Worm (Caenorhabditis elegans): ENCODE measurements around the gene C46F11.5.

Gene C46F11.5

DNA sequence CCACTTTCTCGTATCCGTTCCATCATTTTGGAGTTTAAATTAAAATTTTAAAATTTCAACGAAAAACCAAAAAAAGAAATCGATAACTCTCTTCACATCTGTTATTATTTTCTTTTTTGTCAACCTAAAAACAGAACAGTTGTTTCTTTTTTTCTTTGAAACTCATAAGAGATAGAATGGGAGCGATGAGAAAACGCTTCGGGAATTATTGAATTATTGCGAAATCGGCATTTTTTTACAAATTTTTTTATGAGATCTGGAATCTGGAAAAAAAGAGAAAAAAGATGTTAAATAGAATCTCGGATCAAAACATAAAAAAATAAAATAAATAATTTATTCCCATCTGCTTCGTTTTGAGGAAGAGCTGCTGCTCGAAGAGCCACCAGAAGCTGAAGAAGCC lies at the start of gene C46F11.5:
TSS of gene C46F11.5 (minus strand) at position 128 of the 400 bp plus-strand sequence.
- TF ChIP-seq unc-62 (GFP tag; optimal IDR thresholded peaks at IDR 0.05), result no peak

- no peak for TF ChIP-seq unc-62 (GFP tag; optimal IDR thresholded peaks at IDR 0.05)
Observed at ce11 chrIII:3706586-3706985, 49.2 kb upstream of the C46F11.5 start, which contains the start of gene dph-1. TSS of gene dph-1 (plus strand) at chrIII:3706886.

- TF ChIP-seq unc-62 (GFP tag; optimal IDR thresholded peaks at IDR 0.05), result no peak
Observed at ce11 chrIII:3704967-3705366, 47.6 kb upstream of the C46F11.5 start, which contains the start of gene wdr-5.1. TSS of gene wdr-5.1 (plus strand) at chrIII:3705285.

ce11 chrIII:3703397-3703796 lies 46.0 kb upstream of the C46F11.5 start, which contains the start of gene C14B1.3:
TSS of gene C14B1.3 (plus strand) at chrIII:3703564.
- TF ChIP-seq unc-62 (GFP tag; optimal IDR thresholded peaks at IDR 0.05), result no peak

DNA sequence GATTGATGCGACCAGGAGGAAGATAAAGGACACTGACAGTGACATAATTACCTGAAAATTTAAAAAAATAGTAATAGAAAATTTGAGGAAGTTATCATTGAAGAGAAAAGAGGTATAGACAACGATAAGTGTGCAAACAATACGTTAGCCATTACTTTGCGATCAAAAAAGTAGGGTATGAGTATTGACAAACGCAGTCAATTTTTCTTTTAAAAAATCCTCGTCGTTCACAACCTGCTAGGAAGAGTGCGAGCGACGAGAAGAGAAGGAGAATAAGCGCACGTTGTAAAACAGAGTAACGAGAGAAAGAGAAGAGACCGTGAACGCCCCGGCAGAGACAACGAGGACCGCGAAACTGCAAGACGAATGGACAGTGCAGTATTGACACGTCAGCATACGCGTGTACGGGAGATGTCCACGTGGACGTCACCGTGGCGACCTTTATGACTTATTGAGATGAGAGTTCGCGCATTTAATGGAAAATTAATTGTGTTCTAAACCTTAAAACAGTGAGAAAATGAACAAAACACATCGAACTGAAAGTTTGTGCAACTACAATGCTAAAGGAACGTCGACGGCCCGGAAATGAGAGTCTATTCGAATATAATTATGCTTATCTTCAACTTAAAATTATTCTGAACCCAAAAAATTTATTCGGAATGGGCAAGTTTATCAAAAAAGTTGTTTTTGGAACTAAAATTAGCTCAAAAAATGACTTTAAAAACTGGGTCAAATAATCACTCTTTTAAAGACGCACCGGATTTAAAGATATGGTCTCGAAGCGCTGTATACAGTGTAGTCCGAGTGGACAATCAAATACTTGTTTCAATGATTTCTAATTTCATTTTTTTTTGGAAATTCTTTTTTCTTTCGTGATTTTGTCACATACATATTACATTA lies 44.3 kb upstream of the C46F11.5 start, which contains the start of the genes pdi-1 and C14B1.2:
TSS of gene pdi-1 (minus strand) at position 51 of the 900 bp plus-strand sequence.
TSS of gene C14B1.2 (plus strand) at position 850 of the 900 bp plus-strand sequence.
- no peak for TF ChIP-seq unc-62 (GFP tag; optimal IDR thresholded peaks at IDR 0.05)

- no peak for TF ChIP-seq unc-62 (GFP tag; optimal IDR thresholded peaks at IDR 0.05)
Observed at ce11 chrIII:3699275-3699674, 41.9 kb upstream of the C46F11.5 start, which contains the start of gene cyn-9. TSS of gene cyn-9 (minus strand) at chrIII:3699640.

DNA sequence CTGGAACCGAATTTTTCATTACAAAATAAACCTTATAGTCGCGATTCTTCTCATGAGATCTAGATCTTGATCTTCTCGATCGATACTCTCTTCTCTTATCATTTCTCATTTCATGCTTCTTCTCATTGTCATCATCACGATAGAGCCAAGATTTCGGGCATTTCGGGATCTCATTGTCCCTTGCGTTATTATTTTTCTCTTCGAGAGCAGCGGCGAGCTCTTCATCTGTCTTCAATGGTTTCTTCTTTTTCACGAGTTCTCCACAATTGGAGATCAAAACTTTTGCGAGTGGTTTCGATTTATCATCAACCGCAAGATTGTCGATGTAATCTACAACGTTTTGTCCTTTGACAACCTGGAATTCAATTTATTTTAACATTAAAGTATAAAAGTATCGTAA lies 41.0 kb upstream of the C46F11.5 start:
- TF ChIP-seq unc-62 (GFP tag; optimal IDR thresholded peaks at IDR 0.05), result no peak

ce11 chrIII:3694572-3694971 lies 37.2 kb upstream of the C46F11.5 start, which contains the start of gene npr-15:
TSS of gene npr-15 (minus strand) at chrIII:3694672.
- no peak for TF ChIP-seq unc-62 (GFP tag; optimal IDR thresholded peaks at IDR 0.05)

DNA sequence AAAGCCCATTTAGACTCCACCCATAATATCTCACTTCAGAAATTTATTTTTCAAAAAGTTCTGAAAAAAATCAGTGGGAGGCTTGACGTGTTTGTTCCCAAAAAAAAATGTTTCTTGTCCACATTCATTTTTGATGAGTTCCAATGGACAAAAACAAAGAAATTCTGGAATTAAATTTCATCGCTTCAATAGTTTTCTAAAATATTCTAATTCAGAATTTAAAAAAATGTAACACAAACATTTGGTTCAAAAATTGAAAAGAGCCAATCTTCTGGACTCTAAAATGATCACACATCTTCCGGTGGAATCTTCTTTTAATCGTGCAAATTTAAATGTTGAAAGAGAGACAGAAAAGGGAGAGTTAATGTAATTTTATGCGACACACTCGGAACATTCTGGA lies 35.1 kb upstream of the C46F11.5 start:
- TF ChIP-seq unc-62 (GFP tag; optimal IDR thresholded peaks at IDR 0.05), result no peak

ce11 chrIII:3682869-3683403 lies 25.5 kb upstream of the C46F11.5 start:
- TF ChIP-seq unc-62 (GFP tag; optimal IDR thresholded peaks at IDR 0.05), result no peak

- no peak for TF ChIP-seq unc-62 (GFP tag; optimal IDR thresholded peaks at IDR 0.05)
Observed at ce11 chrIII:3681351-3681938, 24.0 kb upstream of the C46F11.5 start.

ce11 chrIII:3679083-3679482 lies 21.7 kb upstream of the C46F11.5 start:
- no peak for TF ChIP-seq unc-62 (GFP tag; optimal IDR thresholded peaks at IDR 0.05)

- TF ChIP-seq unc-62 (GFP tag; optimal IDR thresholded peaks at IDR 0.05), result no peak
Observed at ce11 chrIII:3677378-3677777, 20.0 kb upstream of the C46F11.5 start.

ce11 chrIII:3675480-3675879 lies 18.1 kb upstream of the C46F11.5 start:
- no peak for TF ChIP-seq unc-62 (GFP tag; optimal IDR thresholded peaks at IDR 0.05)

- no peak for TF ChIP-seq unc-62 (GFP tag; optimal IDR thresholded peaks at IDR 0.05)
Observed at ce11 chrIII:3674149-3674548, 16.7 kb upstream of the C46F11.5 start.

- TF ChIP-seq unc-62 (GFP tag; optimal IDR thresholded peaks at IDR 0.05), result no peak
Observed at ce11 chrIII:3672839-3673238, 15.4 kb upstream of the C46F11.5 start.

All from whole organism, dauer.